Comparison of ENCODE assay signal across 5 worm cellular contexts in genomic region chrIII:8794793-8795192, ce11.
TF ChIP-seq lines count a peak whose summit lies in the region.

No protein-coding gene starts in this region.

TF ChIP-seq in whole organism, L1 larva, 84 proteins besides CTCF, POLR2A, EP300 and RAD21 (continues in another document):
- TF ChIP-seq swsn-7 (tag; optimal IDR thresholded peaks at IDR 0.05; lab: Kevin White, UChicago) (peak; percentile 71), nhr-11 (tag; optimal IDR thresholded peaks at IDR 0.05; lab: Kevin White, UChicago) (no peak), mep-1 (tag; optimal IDR thresholded peaks at IDR 0.05; lab: Kevin White, UChicago) (peak; percentile 61), unc-86 (tag; optimal IDR thresholded peaks at IDR 0.05; lab: Kevin White, UChicago) (no peak), C04F5.9 (tag; optimal IDR thresholded peaks at IDR 0.05; lab: Kevin White, UChicago) (no peak), hlh-4 (tag; optimal IDR thresholded peaks at IDR 0.05; lab: Kevin White, UChicago) (no peak), zag-1 (tag; optimal IDR thresholded peaks at IDR 0.05; lab: Kevin White, UChicago) (no peak), ceh-82 (tag; optimal IDR thresholded peaks at IDR 0.05; lab: Kevin White, UChicago) (peak; percentile 26 to 76 (median 54)), nhr-20 (tag; optimal IDR thresholded peaks at IDR 0.05; lab: Kevin White, UChicago) (peak; percentile 87), ama-1 (optimal IDR thresholded peaks at IDR 0.05; lab: Kevin White, UChicago) (no peak), fkh-4 (tag; optimal IDR thresholded peaks at IDR 0.05; lab: Kevin White, UChicago; ENCODE audit: borderline replicate concordance) (no peak), unc-62 (GFP tag; optimal IDR thresholded peaks at IDR 0.05; lab: Kevin White, UChicago) (no peak), zip-4 (GFP tag; optimal IDR thresholded peaks at IDR 0.05; lab: Kevin White, UChicago) (no peak), nhr-90 (tag; optimal IDR thresholded peaks at IDR 0.05; lab: Kevin White, UChicago; ENCODE audit: poor library complexity) (peak; percentile 69), nhr-85 (tag; lab: Kevin White, UChicago) (peak; percentile 95), snpc-4 (tag; optimal IDR thresholded peaks at IDR 0.05; lab: Kevin White, UChicago) (peak; percentile 17), sox-4 (tag; optimal IDR thresholded peaks at IDR 0.05; lab: Kevin White, UChicago) (no peak), nhr-237 (tag; optimal IDR thresholded peaks at IDR 0.05; lab: Kevin White, UChicago) (peak; percentile 68), snu-23 (GFP tag; optimal IDR thresholded peaks at IDR 0.05; lab: Kevin White, UChicago) (peak; percentile 81)

TF ChIP-seq in whole organism, L3 larva, 47 proteins besides CTCF, POLR2A, EP300 and RAD21 (continues in another document):
- TF ChIP-seq ceh-82 (tag; optimal IDR thresholded peaks at IDR 0.05; lab: Kevin White, UChicago) (no peak), elt-3 (tag; optimal IDR thresholded peaks at IDR 0.05; lab: Kevin White, UChicago) (no peak), nhr-76 (tag; optimal IDR thresholded peaks at IDR 0.05; lab: Kevin White, UChicago) (no peak), daf-12 (tag; optimal IDR thresholded peaks at IDR 0.05; lab: Kevin White, UChicago) (no peak), fkh-2 (tag; optimal IDR thresholded peaks at IDR 0.05; lab: Kevin White, UChicago) (no peak), lin-15B (tag; optimal IDR thresholded peaks at IDR 0.05; lab: Kevin White, UChicago) (peak; percentile 49), ceh-16 (tag; optimal IDR thresholded peaks at IDR 0.05; lab: Kevin White, UChicago) (no peak), nhr-237 (tag; optimal IDR thresholded peaks at IDR 0.05; lab: Kevin White, UChicago) (no peak), ceh-9 (tag; optimal IDR thresholded peaks at IDR 0.05; lab: Kevin White, UChicago) (no peak), unc-39 (tag; optimal IDR thresholded peaks at IDR 0.05; lab: Kevin White, UChicago) (no peak), fkh-10 (GFP tag; optimal IDR thresholded peaks at IDR 0.05; lab: Kevin White, UChicago) (no peak), nhr-28 (tag; optimal IDR thresholded peaks at IDR 0.05; lab: Kevin White, UChicago) (no peak), lin-39 (tag; optimal IDR thresholded peaks at IDR 0.05; lab: Kevin White, UChicago) (peak; percentile 79), aly-2 (tag; optimal IDR thresholded peaks at IDR 0.05; lab: Kevin White, UChicago) (no peak), mml-1 (tag; optimal IDR thresholded peaks at IDR 0.05; lab: Kevin White, UChicago) (no peak), tbx-2 (tag; optimal IDR thresholded peaks at IDR 0.05; lab: Kevin White, UChicago) (no peak), ZK546.5 (tag; optimal IDR thresholded peaks at IDR 0.05; lab: Kevin White, UChicago) (no peak), jun-1 (tag; optimal IDR thresholded peaks at IDR 0.05; lab: Kevin White, UChicago) (peak; percentile 86), nhr-77 (tag; optimal IDR thresholded peaks at IDR 0.05; lab: Kevin White, UChicago) (no peak), eor-1 (tag; optimal IDR thresholded peaks at IDR 0.05; lab: Kevin White, UChicago) (no peak)

TF ChIP-seq in whole organism, early embryonic, 17 proteins besides CTCF, POLR2A, EP300 and RAD21:
- no peak for TF ChIP-seq ets-7 (tag; optimal IDR thresholded peaks at IDR 0.05; lab: Kevin White, UChicago)
- TF ChIP-seq hmg-4 (GFP tag; optimal IDR thresholded peaks at IDR 0.05; lab: Kevin White, UChicago), result peak; percentile 15

TF ChIP-seq in whole organism, midembryonic, 9 proteins besides CTCF, POLR2A, EP300 and RAD21:
- TF ChIP-seq flt-1 (GFP tag; IDR thresholded peaks at IDR 0.05; lab: Robert Waterston, UW) (peak; percentile 67; the same call in 1 of the 2 replicates), cog-1 (tag; optimal IDR thresholded peaks at IDR 0.05; lab: Kevin White, UChicago) (peak; percentile 23), klf-2 (GFP tag; conservative IDR thresholded peaks at IDR 0.05; lab: Robert Waterston, UW) (no peak), ztf-29 (GFP tag; IDR thresholded peaks at IDR 0.05; lab: Robert Waterston, UW) (no peak)

TF ChIP-seq in whole organism, young adult, 124 proteins besides CTCF, POLR2A, EP300 and RAD21 (continues in another document):
- no peak for TF ChIP-seq attf-6 (GFP tag; IDR thresholded peaks at IDR 0.05; lab: Robert Waterston, UW)
- peak; percentile 79 for TF ChIP-seq ets-4 (GFP tag; optimal IDR thresholded peaks at IDR 0.05; lab: Kevin White, UChicago)
- TF ChIP-seq F33H1.4 (GFP tag; IDR thresholded peaks at IDR 0.05; lab: Robert Waterston, UW), result 0 out of 2 replicates have a peak, but pooled peaks have one; percentile 19
- 0 out of 2 replicates have a peak, but pooled peaks have one; percentile 9 for TF ChIP-seq cebp-1 (GFP tag; IDR thresholded peaks at IDR 0.05; lab: Robert Waterston, UW)
- TF ChIP-seq cebp-1 (tag; optimal IDR thresholded peaks at IDR 0.05; lab: Kevin White, UChicago), result peak; percentile 73
- TF ChIP-seq dpl-1 (GFP tag; optimal IDR thresholded peaks at IDR 0.05; lab: Kevin White, UChicago), result no peak
- TF ChIP-seq chd-7 (tag; optimal IDR thresholded peaks at IDR 0.05; lab: Kevin White, UChicago), result peak; percentile 57
- 0 out of 2 replicates have a peak, but pooled peaks have one; percentile 54 for TF ChIP-seq egl-18 (GFP tag; IDR thresholded peaks at IDR 0.05; lab: Robert Waterston, UW)
- no peak for TF ChIP-seq bed-1 (GFP tag; IDR thresholded peaks at IDR 0.05; lab: Robert Waterston, UW)
- no peak for TF ChIP-seq T26A5.8 (tag; optimal IDR thresholded peaks at IDR 0.05; lab: Kevin White, UChicago)
- peak; percentile 63 for TF ChIP-seq ceh-27 (GFP tag; optimal IDR thresholded peaks at IDR 0.05; lab: Kevin White, UChicago)
- TF ChIP-seq mxl-1 (tag; optimal IDR thresholded peaks at IDR 0.05; lab: Kevin White, UChicago), result no peak
- no peak for TF ChIP-seq F39B2.1 (GFP tag; IDR thresholded peaks at IDR 0.05; lab: Robert Waterston, UW)
- TF ChIP-seq him-1 (tag; optimal IDR thresholded peaks at IDR 0.05; lab: Kevin White, UChicago), result no peak
- no peak for TF ChIP-seq lin-35 (GFP tag; optimal IDR thresholded peaks at IDR 0.05; lab: Kevin White, UChicago)
- TF ChIP-seq snpc-1.1 (tag; optimal IDR thresholded peaks at IDR 0.05; lab: Kevin White, UChicago; ENCODE audit: insufficient read depth), result no peak
- TF ChIP-seq lsy-27 (tag; optimal IDR thresholded peaks at IDR 0.05; lab: Kevin White, UChicago; ENCODE audit: borderline replicate concordance, insufficient read depth), result no peak
- TF ChIP-seq let-526 (GFP tag; IDR thresholded peaks at IDR 0.05; lab: Robert Waterston, UW), result peak; percentile 18; the same call in 1 of the 2 replicates
- peak; percentile 64 for TF ChIP-seq efl-1 (GFP tag; optimal IDR thresholded peaks at IDR 0.05; lab: Kevin White, UChicago)
- no peak for TF ChIP-seq rpc-1 (optimal IDR thresholded peaks at IDR 0.05; lab: Kevin White, UChicago)
- TF ChIP-seq rpc-1 (tag; optimal IDR thresholded peaks at IDR 0.05; lab: Kevin White, UChicago), result no peak
- TF ChIP-seq gei-17 (GFP tag; optimal IDR thresholded peaks at IDR 0.05; lab: Kevin White, UChicago), result no peak
- no peak for TF ChIP-seq F37B4.10 (GFP tag; IDR thresholded peaks at IDR 0.05; lab: Robert Waterston, UW)
- peak; percentile 84 for TF ChIP-seq dox-1 (GFP tag; IDR thresholded peaks at IDR 0.05; lab: Robert Waterston, UW)
- peak; percentile 64 for TF ChIP-seq lin-54 (GFP tag; optimal IDR thresholded peaks at IDR 0.05; lab: Kevin White, UChicago)
- no peak for TF ChIP-seq Y67H2A.10 (GFP tag; conservative IDR thresholded peaks at IDR 0.05; lab: Robert Waterston, UW)
- no peak for TF ChIP-seq athp-1 (tag; optimal IDR thresholded peaks at IDR 0.05; lab: Kevin White, UChicago)
- no peak for TF ChIP-seq hlh-12 (tag; optimal IDR thresholded peaks at IDR 0.05; lab: Kevin White, UChicago)
- TF ChIP-seq unc-62 (GFP tag; optimal IDR thresholded peaks at IDR 0.05; lab: Kevin White, UChicago), result no peak
- no peak for TF ChIP-seq F57A8.1 (GFP tag; optimal IDR thresholded peaks at IDR 0.05; lab: Kevin White, UChicago)
- TF ChIP-seq dpff-1 (tag; optimal IDR thresholded peaks at IDR 0.05; lab: Kevin White, UChicago), result no peak
- no peak for TF ChIP-seq sdz-38 (tag; optimal IDR thresholded peaks at IDR 0.05; lab: Kevin White, UChicago)
- no peak for TF ChIP-seq F55B11.4 (tag; optimal IDR thresholded peaks at IDR 0.05; lab: Kevin White, UChicago; ENCODE audit: borderline replicate concordance, insufficient read depth)
- TF ChIP-seq nhr-80 (tag; optimal IDR thresholded peaks at IDR 0.05; lab: Kevin White, UChicago), result peak; percentile 88
- peak; percentile 49; the same call in 1 of the 2 replicates for TF ChIP-seq pbrm-1 (GFP tag; IDR thresholded peaks at IDR 0.05; lab: Robert Waterston, UW)
- TF ChIP-seq hmg-1.2 (GFP tag; IDR thresholded peaks at IDR 0.05; lab: Robert Waterston, UW), result peak; percentile 86
- TF ChIP-seq ztf-3 (GFP tag; optimal IDR thresholded peaks at IDR 0.05; lab: Kevin White, UChicago), result no peak
- no peak for TF ChIP-seq akir-1 (GFP tag; optimal IDR thresholded peaks at IDR 0.05; lab: Kevin White, UChicago)
- no peak for TF ChIP-seq snpc-4 (GFP tag; optimal IDR thresholded peaks at IDR 0.05; lab: Kevin White, UChicago)
- peak in 3 of 4 experiments; percentile 43 to 72 (median 64) for TF ChIP-seq snpc-4 (tag; optimal IDR thresholded peaks at IDR 0.05; lab: Kevin White, UChicago)
- no peak for TF ChIP-seq tbx-9 (tag; optimal IDR thresholded peaks at IDR 0.05; lab: Kevin White, UChicago; ENCODE audit: borderline replicate concordance)
- no peak for TF ChIP-seq F57C9.4 (tag; optimal IDR thresholded peaks at IDR 0.05; lab: Kevin White, UChicago)
- TF ChIP-seq rec-8 (tag; optimal IDR thresholded peaks at IDR 0.05; lab: Kevin White, UChicago), result no peak
- TF ChIP-seq xnd-1 (tag; optimal IDR thresholded peaks at IDR 0.05; lab: Kevin White, UChicago), result no peak
- no peak for TF ChIP-seq hlh-26 (GFP tag; conservative IDR thresholded peaks at IDR 0.05; lab: Robert Waterston, UW)
- TF ChIP-seq ztf-26 (tag; optimal IDR thresholded peaks at IDR 0.05; lab: Kevin White, UChicago), result peak; percentile 57
- TF ChIP-seq ztf-22 (GFP tag; optimal IDR thresholded peaks at IDR 0.05; lab: Kevin White, UChicago), result no peak
- no peak for TF ChIP-seq unc-130 (GFP tag; optimal IDR thresholded peaks at IDR 0.05; lab: Kevin White, UChicago)
- no peak for TF ChIP-seq ccch-3 (GFP tag; optimal IDR thresholded peaks at IDR 0.05; lab: Kevin White, UChicago)
- no peak for TF ChIP-seq F22D6.2 (tag; optimal IDR thresholded peaks at IDR 0.05; lab: Kevin White, UChicago)
- no peak for TF ChIP-seq ztf-6 (GFP tag; IDR thresholded peaks at IDR 0.05; lab: Robert Waterston, UW)
- no peak for TF ChIP-seq nhr-27 (tag; optimal IDR thresholded peaks at IDR 0.05; lab: Kevin White, UChicago)
- TF ChIP-seq madf-10 (tag; optimal IDR thresholded peaks at IDR 0.05; lab: Kevin White, UChicago), result peak; percentile 37

Comparison
In these comparisons a context has a peak if more than half of its experiments do, and no peak if none do; other contexts are left out.
1. Of the 8 proteins assayed by ChIP-seq in both whole organism, young adult and whole organism, L1 larva: peak only in whole organism, young adult: none; only in whole organism, L1 larva: dpl-1 and lin-35; in both: efl-1, nhr-90 and snpc-4; in neither: 3.